Worm (Caenorhabditis elegans): ENCODE results near the gene srg-66.

Gene srg-66

DNA sequence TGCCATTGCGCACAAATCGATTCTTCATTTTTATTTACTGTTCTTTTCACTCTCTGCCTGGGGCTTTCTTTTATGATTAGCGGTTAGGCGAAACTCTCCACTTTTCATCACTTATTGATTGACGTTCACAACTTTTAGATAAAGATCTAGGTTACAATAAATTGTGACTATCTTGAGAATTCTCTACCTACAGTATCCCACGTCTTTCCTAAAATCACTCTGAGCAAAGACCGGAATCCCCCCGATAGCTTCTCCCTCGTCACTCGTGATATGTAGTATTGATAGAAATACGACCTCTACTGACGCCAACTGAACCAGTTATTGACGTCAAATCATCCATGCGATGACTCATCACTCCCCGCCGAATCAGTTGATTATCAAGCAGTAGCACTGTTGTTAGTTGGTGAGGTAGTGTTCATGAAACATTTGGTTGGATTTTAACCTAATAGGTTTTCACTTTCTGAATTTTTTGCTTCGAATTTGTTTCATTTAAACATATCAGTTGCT lies 39.6 kb upstream of the srg-66 start, which contains the start of gene hir-1:
Gene hir-1, plus strand, starts transcription at position 405 of the 507 bp plus-strand sequence.
- TF ChIP-seq nhr-43 (tag; optimal IDR thresholded peaks at IDR 0.05; ENCODE audit: poor library complexity, severe bottlenecking) (no peak), jun-1 (tag; optimal IDR thresholded peaks at IDR 0.05) (peak; percentile 74), ZK546.5 (tag; optimal IDR thresholded peaks at IDR 0.05) (no peak), pha-4 (tag; optimal IDR thresholded peaks at IDR 0.05) (peak; percentile 18), tbx-2 (tag; optimal IDR thresholded peaks at IDR 0.05) (no peak), nhr-25 (tag; optimal IDR thresholded peaks at IDR 0.05) (peak; percentile 53), ceh-28 (tag; optimal IDR thresholded peaks at IDR 0.05) (peak; percentile 18), skn-1 (tag; optimal IDR thresholded peaks at IDR 0.05) (no peak)

DNA sequence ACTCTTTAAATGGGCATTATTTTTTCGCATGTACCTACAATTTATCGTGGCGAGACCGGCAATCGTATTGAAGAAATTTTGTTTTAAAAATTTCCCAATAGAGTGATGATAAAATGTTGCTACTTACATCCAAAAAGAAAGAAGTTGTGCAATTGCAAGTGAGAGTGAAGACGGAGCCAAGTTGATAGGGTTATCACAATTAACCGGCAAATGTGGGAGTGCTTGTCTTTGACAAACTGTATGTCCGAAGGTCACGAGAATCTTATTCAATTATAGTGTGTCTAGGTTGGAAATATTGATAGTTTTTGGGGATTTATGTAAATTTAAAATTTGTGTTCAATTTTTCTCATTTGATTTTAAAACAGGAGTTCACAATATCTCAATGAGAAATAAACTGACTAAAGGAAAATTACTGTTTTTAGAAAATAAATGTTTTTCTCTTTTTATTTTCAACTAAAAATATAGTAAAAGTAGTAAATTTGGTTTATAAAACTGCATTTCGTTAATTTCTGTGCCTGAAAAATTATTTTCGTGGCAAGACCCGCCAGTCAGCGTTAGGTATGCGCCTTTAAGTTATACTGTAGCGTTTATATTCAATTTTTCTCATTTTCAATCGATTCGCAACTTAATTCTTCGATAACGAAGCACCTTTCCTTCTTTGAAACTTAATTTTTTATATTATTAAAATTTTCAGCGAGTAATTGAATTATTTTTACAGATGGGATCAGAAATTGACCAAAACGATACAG lies 31.6 kb upstream of the srg-66 start, which contains the start of the genes hpo-15 and mms-19:
Gene hpo-15, minus strand, starts transcription at position 201 of the 749 bp plus-strand sequence.
Gene mms-19, plus strand, starts transcription at position 719 of the 749 bp plus-strand sequence.
- no peak for TF ChIP-seq sea-2 (GFP tag; optimal IDR thresholded peaks at IDR 0.05)
- TF ChIP-seq elt-2 (tag; optimal IDR thresholded peaks at IDR 0.05), result peak; percentile 60
- no peak for TF ChIP-seq ztf-11 (tag; optimal IDR thresholded peaks at IDR 0.05)
- peak; percentile 23 for TF ChIP-seq pqm-1 (tag; optimal IDR thresholded peaks at IDR 0.05)
- no peak for TF ChIP-seq zag-1 (tag; optimal IDR thresholded peaks at IDR 0.05)

DNA sequence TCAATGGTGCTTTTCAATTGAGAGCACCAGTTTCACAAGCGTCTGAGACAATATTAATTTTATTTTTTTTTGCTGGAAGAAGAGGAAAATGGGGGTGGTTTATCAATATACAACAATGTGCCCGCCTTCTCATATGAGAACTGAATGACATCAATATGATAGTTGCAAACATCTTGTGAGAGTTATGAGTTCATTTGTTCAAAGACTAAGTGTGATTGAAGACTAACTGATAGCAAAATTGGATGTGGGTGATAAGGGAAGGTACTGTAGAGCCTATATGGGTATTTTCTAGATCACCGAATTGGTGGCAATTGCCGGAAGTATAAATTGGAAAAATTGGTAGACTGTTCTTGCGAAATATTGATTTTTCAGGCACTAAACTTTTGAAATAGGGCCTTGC lies 30.3 kb upstream of the srg-66 start:
- TF ChIP-seq nhr-67 (tag; optimal IDR thresholded peaks at IDR 0.05) (no peak), nhr-237 (tag; optimal IDR thresholded peaks at IDR 0.05) (no peak), ceh-28 (tag; optimal IDR thresholded peaks at IDR 0.05) (peak; percentile 4), pqm-1 (tag; optimal IDR thresholded peaks at IDR 0.05) (peak; percentile 95), elt-2 (tag; optimal IDR thresholded peaks at IDR 0.05) (peak; percentile 93), egl-27 (tag; optimal IDR thresholded peaks at IDR 0.05) (no peak), skn-1 (tag; optimal IDR thresholded peaks at IDR 0.05) (no peak), jun-1 (tag; optimal IDR thresholded peaks at IDR 0.05) (peak; percentile 58)

DNA sequence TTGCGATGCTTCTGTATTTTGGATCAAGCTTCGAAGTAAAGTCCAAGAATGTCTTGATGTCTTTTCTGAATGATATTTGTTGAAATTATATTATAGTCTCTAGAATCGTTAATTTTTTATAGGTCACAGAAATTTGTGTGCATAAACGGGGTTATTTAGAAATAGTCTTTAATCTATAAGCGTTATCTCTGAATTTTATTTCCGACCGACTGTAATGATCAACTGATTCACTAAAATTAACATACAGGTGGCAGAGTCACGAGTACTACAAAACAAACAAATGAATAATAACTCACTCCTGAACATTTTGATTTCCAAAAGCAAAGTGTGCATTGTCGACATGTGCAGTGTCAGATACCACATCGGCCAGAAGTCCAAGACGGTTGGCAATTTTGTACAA lies 29.5 kb upstream of the srg-66 start:
- peak; percentile 9 for TF ChIP-seq pha-4 (tag; optimal IDR thresholded peaks at IDR 0.05)
- TF ChIP-seq elt-1 (tag; optimal IDR thresholded peaks at IDR 0.05), result no peak
- peak; percentile 64 for TF ChIP-seq elt-2 (tag; optimal IDR thresholded peaks at IDR 0.05)
- no peak for TF ChIP-seq mml-1 (tag; optimal IDR thresholded peaks at IDR 0.05)
- no peak for TF ChIP-seq ztf-4 (tag; optimal IDR thresholded peaks at IDR 0.05)
- no peak for TF ChIP-seq ama-1 (optimal IDR thresholded peaks at IDR 0.05)
- no peak for TF ChIP-seq ZK546.5 (tag; optimal IDR thresholded peaks at IDR 0.05)
- no peak for TF ChIP-seq nhr-23 (tag; optimal IDR thresholded peaks at IDR 0.05)
- TF ChIP-seq nhr-237 (tag; optimal IDR thresholded peaks at IDR 0.05), result no peak
- no peak for TF ChIP-seq ceh-82 (tag; optimal IDR thresholded peaks at IDR 0.05)
- TF ChIP-seq ceh-9 (tag; optimal IDR thresholded peaks at IDR 0.05), result no peak
- TF ChIP-seq nhr-67 (tag; optimal IDR thresholded peaks at IDR 0.05), result no peak
- TF ChIP-seq sea-2 (GFP tag; optimal IDR thresholded peaks at IDR 0.05), result no peak
- peak; percentile 81 for TF ChIP-seq pqm-1 (tag; optimal IDR thresholded peaks at IDR 0.05)
- no peak for TF ChIP-seq skn-1 (tag; optimal IDR thresholded peaks at IDR 0.05)
- TF ChIP-seq jun-1 (tag; optimal IDR thresholded peaks at IDR 0.05), result peak; percentile 0
- TF ChIP-seq daf-12 (tag; optimal IDR thresholded peaks at IDR 0.05), result no peak
- no peak for TF ChIP-seq snpc-4 (tag; optimal IDR thresholded peaks at IDR 0.05)
- no peak for TF ChIP-seq nfya-1 (tag; optimal IDR thresholded peaks at IDR 0.05; ENCODE audit: insufficient read depth)
- no peak for TF ChIP-seq aly-2 (tag; optimal IDR thresholded peaks at IDR 0.05)
- no peak for TF ChIP-seq nhr-12 (tag; optimal IDR thresholded peaks at IDR 0.05)
- no peak for TF ChIP-seq hmg-11 (tag; optimal IDR thresholded peaks at IDR 0.05)
- TF ChIP-seq lin-39 (tag; optimal IDR thresholded peaks at IDR 0.05), result no peak
- TF ChIP-seq elt-3 (tag; optimal IDR thresholded peaks at IDR 0.05), result no peak

DNA sequence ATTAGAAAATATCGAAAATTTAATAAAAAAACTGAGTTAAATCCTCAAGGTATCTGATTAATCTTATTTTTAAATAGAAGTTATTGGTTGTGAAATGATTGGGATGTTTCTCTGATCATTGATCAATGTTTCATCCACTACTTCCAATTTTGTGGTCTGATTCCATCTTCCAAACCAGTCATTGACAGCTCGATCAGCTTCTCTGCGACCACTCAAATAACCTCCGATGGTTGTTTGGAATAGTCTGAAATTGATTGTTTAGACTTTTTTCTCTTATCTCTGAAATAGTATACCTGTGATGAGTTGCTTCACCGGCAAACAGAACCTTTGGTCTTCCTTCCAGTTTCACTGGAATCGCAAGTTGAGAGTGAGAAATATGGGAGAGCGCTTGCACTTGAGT lies 27.8 kb upstream of the srg-66 start:
- peak; percentile 15 for TF ChIP-seq elt-2 (tag; optimal IDR thresholded peaks at IDR 0.05)
- TF ChIP-seq nhr-43 (tag; optimal IDR thresholded peaks at IDR 0.05; ENCODE audit: poor library complexity, severe bottlenecking), result no peak
- peak; percentile 47 for TF ChIP-seq ama-1 (optimal IDR thresholded peaks at IDR 0.05)
- no peak for TF ChIP-seq lin-39 (tag; optimal IDR thresholded peaks at IDR 0.05)
- TF ChIP-seq pqm-1 (tag; optimal IDR thresholded peaks at IDR 0.05), result peak; percentile 3

Data from whole organism, L3 larva.